Worm (Caenorhabditis elegans): ENCODE measurements around the gene lys-1.

DNA sequence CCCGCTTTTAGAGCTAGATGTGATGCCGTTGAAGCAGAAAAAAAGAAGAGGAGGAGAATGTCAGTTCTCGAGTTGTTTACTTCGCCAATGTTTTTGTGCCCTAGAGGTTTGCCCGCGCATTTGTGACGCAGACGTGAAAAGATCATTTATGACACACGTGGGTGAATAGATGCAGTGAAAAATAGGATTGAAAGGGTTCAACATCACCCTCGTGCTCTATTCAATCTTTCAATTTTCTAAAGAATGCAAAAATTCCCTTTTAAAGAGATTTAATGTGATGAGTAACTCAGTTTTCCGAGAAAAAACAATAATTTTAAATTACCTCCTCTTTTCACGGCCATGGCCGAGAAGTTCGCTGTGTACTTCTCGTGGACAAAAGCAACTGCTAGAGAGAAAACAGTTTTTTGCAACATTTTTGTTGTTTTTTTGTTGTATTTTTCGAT is 31.2 kb upstream of the lys-1 start:
- no peak for TF ChIP-seq ces-1 (GFP tag; optimal IDR thresholded peaks at IDR 0.05)
- no peak for TF ChIP-seq nhr-12 (tag; optimal IDR thresholded peaks at IDR 0.05)
- TF ChIP-seq pag-3 (tag; optimal IDR thresholded peaks at IDR 0.05; ENCODE audit: borderline replicate concordance, insufficient read depth): no peak
- peak; percentile 41 for TF ChIP-seq ztf-4 (tag; optimal IDR thresholded peaks at IDR 0.05)
- TF ChIP-seq zag-1 (tag; optimal IDR thresholded peaks at IDR 0.05): no peak
- TF ChIP-seq grh-1 (GFP tag; IDR thresholded peaks at IDR 0.05): no peak
- TF ChIP-seq skn-1 (tag; optimal IDR thresholded peaks at IDR 0.05): no peak
- TF ChIP-seq pqm-1 (tag; optimal IDR thresholded peaks at IDR 0.05): no peak
- no peak for TF ChIP-seq nhr-77 (tag; optimal IDR thresholded peaks at IDR 0.05)
